Worm (Caenorhabditis elegans) whole organism, late embryonic: ENCODE data around the gene F47B8.4.
"Not testable (repeated sequence)": the region's sequence is repeated elsewhere in the genome, so short reads cannot be mapped to it uniquely, and the experiment has no call there.

ENCODE experiments used
- C08G9.2 ChIP-seq: sonication (generic microtip); optimal IDR thresholded peaks from 2 replicates; lab custom pipeline; 2016; ENCODE audit warnings: mild to moderate bottlenecking, missing genetic modification characterization, moderate library complexity, missing compliant biosample characterization
- K09A11.1 ChIP-seq: sonication (generic microtip); optimal IDR thresholded peaks from 2 replicates; lab custom pipeline; 2017; ENCODE audit warnings: antibody characterized with exemption, mild to moderate bottlenecking, missing genetic modification characterization, missing compliant biosample characterization; ENCODE audit not compliant: insufficient read depth
- ama-1 ChIP-seq: fragments of 150-350 bp; optimal IDR thresholded peaks from 2 replicates; lab custom pipeline; 2014
- lin-11 ChIP-seq: fragments of 200-800 bp; sonication (Bioruptor generic); optimal IDR thresholded peaks from 2 replicates; lab custom pipeline; 2018; ENCODE audit warnings: mild to moderate bottlenecking, missing genetic modification characterization, missing compliant biosample characterization
- nhr-11 ChIP-seq: fragments of 150-350 bp; optimal IDR thresholded peaks from 2 replicates; lab custom pipeline; 2014; ENCODE audit warnings: missing biosample characterization, missing genetic modification characterization
- pag-3 ChIP-seq: sonication (generic microtip); optimal IDR thresholded peaks from 2 replicates; lab custom pipeline; 2016; ENCODE audit warnings: missing compliant biosample characterization, missing genetic modification characterization, borderline replicate concordance
- pha-4 ChIP-seq: fragments of 150-350 bp; optimal IDR thresholded peaks from 2 replicates; lab custom pipeline; 2018; ENCODE audit warnings: missing biosample characterization, missing genetic modification reagents, missing genetic modification characterization
- ref-2 ChIP-seq: sonication (generic microtip); optimal IDR thresholded peaks from 2 replicates; lab custom pipeline; 2016; ENCODE audit warnings: missing genetic modification characterization, missing compliant biosample characterization
- sdc-2 ChIP-seq: sonication (generic microtip); optimal IDR thresholded peaks from 2 replicates; lab custom pipeline; 2016; ENCODE audit warnings: missing genotype, missing genetic modification characterization, missing compliant biosample characterization

DNA sequence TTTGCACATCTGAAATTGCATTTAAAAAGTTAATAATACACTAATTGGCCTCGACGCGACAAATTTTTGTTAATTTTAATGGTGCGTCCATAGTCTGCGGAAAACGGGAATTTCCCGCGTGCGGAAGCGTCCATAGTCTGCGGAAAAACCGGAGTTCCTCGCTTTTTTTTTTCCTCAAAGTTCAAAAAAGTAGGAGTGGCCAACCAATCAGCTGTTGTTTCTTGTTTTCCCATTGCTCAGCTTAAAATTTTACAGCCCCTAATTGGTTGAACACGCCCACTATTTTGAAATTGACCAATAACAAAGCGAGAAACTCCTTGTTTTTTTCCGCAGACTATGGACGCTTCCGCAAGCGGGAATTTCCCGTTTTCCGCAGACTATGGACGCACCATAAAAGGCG lies 32.9 kb upstream of the F47B8.4 start:
- TF ChIP-seq K09A11.1; ama-1; sdc-2; lin-11 (tag; lab: Kevin White, UChicago); pag-3; nhr-11 (tag; lab: Kevin White, UChicago); ref-2 (tag; lab: Kevin White, UChicago); pha-4 (tag; lab: Kevin White, UChicago); C08G9.2: not testable (repeated sequence)
